Worm (Caenorhabditis elegans): Measurements from ENCODE around the gene pbs-1.

ce11 chrIV:1710535-1710934 lies 990 bp upstream of the pbs-1 start:
- TF ChIP-seq him-1 (tag; optimal IDR thresholded peaks at IDR 0.05) (no peak), W03F9.2 (tag; optimal IDR thresholded peaks at IDR 0.05) (no peak)

Measured in whole organism, L4/young adult.